Worm (Caenorhabditis elegans): ENCODE data around the gene F22F1.3.

DNA sequence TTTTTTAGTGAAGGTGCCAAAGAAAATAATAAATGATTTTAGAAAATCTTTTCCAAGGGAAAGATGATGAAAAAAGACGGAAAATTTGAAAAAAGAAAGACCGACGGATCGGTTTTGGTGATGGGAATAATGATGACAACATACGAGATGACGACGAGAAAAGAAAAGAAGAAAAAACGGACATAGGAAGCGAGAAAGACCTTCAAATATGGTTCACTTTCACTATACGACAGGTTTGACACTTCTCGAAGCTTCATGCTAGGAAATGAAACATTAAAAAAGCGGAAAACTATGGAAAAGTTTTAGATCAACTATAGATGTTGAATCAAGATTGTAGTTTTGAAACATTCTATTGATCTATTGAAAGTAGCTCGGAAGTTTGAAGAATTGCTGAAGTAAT, 37.3 kb upstream of the F22F1.3 start:
- TF ChIP-seq daf-12 (tag; optimal IDR thresholded peaks at IDR 0.05) = no peak
- no peak for TF ChIP-seq unc-62 (GFP tag; optimal IDR thresholded peaks at IDR 0.05)
- TF ChIP-seq mdl-1 (tag; optimal IDR thresholded peaks at IDR 0.05) = no peak
- TF ChIP-seq ceh-16 (tag; optimal IDR thresholded peaks at IDR 0.05) = no peak
- TF ChIP-seq egl-27 (tag; optimal IDR thresholded peaks at IDR 0.05) = no peak
- no peak for TF ChIP-seq nhr-77 (tag; optimal IDR thresholded peaks at IDR 0.05)
- no peak for TF ChIP-seq lsy-12 (tag; optimal IDR thresholded peaks at IDR 0.05)
- TF ChIP-seq mml-1 (tag; optimal IDR thresholded peaks at IDR 0.05) = no peak
- no peak for TF ChIP-seq elt-1 (tag; optimal IDR thresholded peaks at IDR 0.05)
- no peak for TF ChIP-seq nhr-237 (tag; optimal IDR thresholded peaks at IDR 0.05)
- no peak for TF ChIP-seq nfya-1 (tag; optimal IDR thresholded peaks at IDR 0.05; ENCODE audit: insufficient read depth)
- TF ChIP-seq ama-1 (optimal IDR thresholded peaks at IDR 0.05) = no peak
- TF ChIP-seq zag-1 (tag; optimal IDR thresholded peaks at IDR 0.05) = no peak
- TF ChIP-seq egl-5 (tag; optimal IDR thresholded peaks at IDR 0.05) = no peak
